Worm (Caenorhabditis elegans): ENCODE measurements around the gene rpap-3.

The rpap-3 gene

DNA sequence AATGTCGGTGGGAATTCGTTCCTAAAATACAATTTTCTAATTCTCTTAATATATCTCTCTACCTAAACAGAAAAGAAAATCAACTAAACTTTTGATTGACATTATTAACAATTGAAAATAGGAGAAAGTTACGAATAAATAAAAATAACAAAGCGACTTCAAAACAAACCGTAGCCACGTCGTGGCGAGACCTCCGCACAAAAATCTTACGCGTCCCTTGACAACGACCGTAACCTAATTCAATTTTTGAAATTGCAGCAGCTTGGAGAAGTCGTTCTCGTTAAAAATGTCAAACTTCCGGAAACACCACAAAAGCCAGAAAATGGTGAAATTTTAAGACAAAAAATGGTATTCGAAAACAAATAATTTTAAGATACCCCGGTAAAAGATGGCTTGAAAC, 14.4 kb downstream of the rpap-3 start:
- TF ChIP-seq fos-1 (tag; optimal IDR thresholded peaks at IDR 0.05) (no peak), lin-39 (tag; optimal IDR thresholded peaks at IDR 0.05) (no peak), sma-9 (GFP tag; optimal IDR thresholded peaks at IDR 0.05) (no peak), sma-9 (tag; optimal IDR thresholded peaks at IDR 0.05) (no peak), unc-39 (tag; optimal IDR thresholded peaks at IDR 0.05) (no peak), dmd-4 (tag; optimal IDR thresholded peaks at IDR 0.05) (no peak), ztf-11 (tag; optimal IDR thresholded peaks at IDR 0.05) (no peak), blmp-1 (tag; optimal IDR thresholded peaks at IDR 0.05; ENCODE audit: insufficient read depth) (no peak), lin-13 (GFP tag; optimal IDR thresholded peaks at IDR 0.05) (no peak), nhr-21 (tag; optimal IDR thresholded peaks at IDR 0.05) (no peak), Y55F3AM.14 (GFP tag; optimal IDR thresholded peaks at IDR 0.05) (no peak), unc-62 (GFP tag; optimal IDR thresholded peaks at IDR 0.05) (no peak), lin-11 (tag; optimal IDR thresholded peaks at IDR 0.05) (no peak), lsy-2 (tag; optimal IDR thresholded peaks at IDR 0.05) (no peak), nhr-10 (tag; optimal IDR thresholded peaks at IDR 0.05) (no peak), mdl-1 (tag; optimal IDR thresholded peaks at IDR 0.05) (no peak), ztf-4 (tag; optimal IDR thresholded peaks at IDR 0.05) (no peak), nhr-25 (tag; optimal IDR thresholded peaks at IDR 0.05) (no peak)

DNA sequence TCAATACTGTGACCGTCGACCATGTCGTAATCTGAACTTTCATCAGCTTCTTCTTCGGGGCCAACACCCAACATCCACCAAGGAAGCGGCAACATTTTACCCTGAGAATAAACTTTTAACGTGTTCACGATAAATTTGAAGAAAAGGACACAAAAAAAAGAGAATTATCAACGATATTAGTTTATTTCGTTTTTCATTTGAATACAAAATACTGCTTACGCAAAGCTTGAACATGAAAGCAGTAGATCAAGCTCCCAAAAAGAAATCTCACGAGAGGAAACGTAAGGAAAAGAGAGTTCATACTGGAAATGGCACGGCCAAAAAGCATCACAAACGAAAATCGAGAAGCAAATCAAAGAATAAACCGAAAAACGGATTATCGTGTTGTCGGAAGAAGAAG, 15.0 kb downstream of the rpap-3 start, which contains the start of the genes C46A5.6 and C46A5.1:
Gene C46A5.6 (minus strand): TSS at position 101 of the 400 bp plus-strand sequence.
Gene C46A5.1 (plus strand): TSS at position 184 of the 400 bp plus-strand sequence.
- no peak for TF ChIP-seq sma-3 (GFP tag; optimal IDR thresholded peaks at IDR 0.05)
- TF ChIP-seq dmd-4 (tag; optimal IDR thresholded peaks at IDR 0.05) = no peak
- no peak for TF ChIP-seq nhr-77 (tag; optimal IDR thresholded peaks at IDR 0.05)
- no peak for TF ChIP-seq C34F6.9 (tag; optimal IDR thresholded peaks at IDR 0.05)
- no peak for TF ChIP-seq Y55F3AM.14 (GFP tag; optimal IDR thresholded peaks at IDR 0.05)
- no peak for TF ChIP-seq aly-2 (tag; optimal IDR thresholded peaks at IDR 0.05)
- TF ChIP-seq alr-1 (tag; optimal IDR thresholded peaks at IDR 0.05) = no peak
- no peak for TF ChIP-seq snpc-4 (tag; optimal IDR thresholded peaks at IDR 0.05)

DNA sequence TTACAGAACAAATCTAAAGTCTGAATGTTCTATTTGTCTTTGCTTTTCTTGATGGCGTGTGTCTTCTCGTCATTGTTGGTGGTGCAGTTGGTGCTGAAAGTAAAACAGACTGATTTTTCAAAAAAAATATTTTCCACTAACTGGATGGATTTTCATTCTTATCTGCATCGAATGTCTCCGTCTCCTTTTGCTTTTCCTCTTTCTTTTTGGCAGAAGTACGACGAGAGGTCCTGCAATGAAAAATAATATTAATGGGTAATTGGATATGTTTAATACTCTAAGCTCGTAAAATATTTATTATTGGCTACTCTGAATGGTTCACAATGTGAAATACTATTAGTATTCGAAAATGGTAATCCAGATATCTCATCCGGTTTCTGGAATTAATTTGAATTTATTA, 18.6 kb downstream of the rpap-3 start, which contains the start of gene del-7:
Gene del-7 (plus strand): TSS at position 301 of the 400 bp plus-strand sequence.
- TF ChIP-seq ztf-11 (tag; optimal IDR thresholded peaks at IDR 0.05) (no peak), snpc-4 (tag; optimal IDR thresholded peaks at IDR 0.05) (no peak), nhr-11 (tag; optimal IDR thresholded peaks at IDR 0.05) (no peak), egl-27 (tag; optimal IDR thresholded peaks at IDR 0.05) (no peak), sma-9 (GFP tag; optimal IDR thresholded peaks at IDR 0.05) (no peak), sma-9 (tag; optimal IDR thresholded peaks at IDR 0.05) (no peak), zag-1 (tag; optimal IDR thresholded peaks at IDR 0.05) (no peak), nhr-6 (tag; optimal IDR thresholded peaks at IDR 0.05) (no peak), R02D3.7 (tag; optimal IDR thresholded peaks at IDR 0.05) (no peak), ama-1 (optimal IDR thresholded peaks at IDR 0.05) (no peak), Y55F3AM.14 (GFP tag; optimal IDR thresholded peaks at IDR 0.05) (no peak), sem-4 (tag; optimal IDR thresholded peaks at IDR 0.05) (no peak), ztf-1 (GFP tag; conservative IDR thresholded peaks at IDR 0.05) (no peak)

DNA sequence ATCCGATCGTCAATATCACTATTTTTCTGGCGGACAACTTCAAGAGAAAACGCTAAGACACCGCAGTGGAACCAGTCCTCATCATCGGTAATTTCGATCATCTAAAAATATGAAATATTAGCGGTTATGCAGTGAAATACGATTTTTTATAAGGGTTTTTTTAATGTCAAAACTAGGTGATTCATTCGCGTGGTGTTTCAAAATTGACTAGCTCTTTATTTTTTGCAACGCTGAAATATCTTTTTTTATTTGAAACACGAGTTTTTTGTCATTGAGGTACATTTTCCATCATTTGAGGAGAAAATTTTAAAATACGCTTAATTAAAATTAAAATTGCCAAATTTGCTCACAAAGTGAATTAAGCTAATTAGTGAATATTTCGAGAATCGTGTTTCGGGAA, 19.2 kb downstream of the rpap-3 start, which contains the start of gene dsb-3:
Gene dsb-3 (minus strand): TSS at position 101 of the 400 bp plus-strand sequence.
- no peak for TF ChIP-seq elt-1 (tag; optimal IDR thresholded peaks at IDR 0.05)
- no peak for TF ChIP-seq ceh-16 (tag; optimal IDR thresholded peaks at IDR 0.05)
- no peak for TF ChIP-seq fos-1 (tag; optimal IDR thresholded peaks at IDR 0.05)
- no peak for TF ChIP-seq sem-4 (tag; optimal IDR thresholded peaks at IDR 0.05)
- no peak for TF ChIP-seq ztf-4 (tag; optimal IDR thresholded peaks at IDR 0.05)

DNA sequence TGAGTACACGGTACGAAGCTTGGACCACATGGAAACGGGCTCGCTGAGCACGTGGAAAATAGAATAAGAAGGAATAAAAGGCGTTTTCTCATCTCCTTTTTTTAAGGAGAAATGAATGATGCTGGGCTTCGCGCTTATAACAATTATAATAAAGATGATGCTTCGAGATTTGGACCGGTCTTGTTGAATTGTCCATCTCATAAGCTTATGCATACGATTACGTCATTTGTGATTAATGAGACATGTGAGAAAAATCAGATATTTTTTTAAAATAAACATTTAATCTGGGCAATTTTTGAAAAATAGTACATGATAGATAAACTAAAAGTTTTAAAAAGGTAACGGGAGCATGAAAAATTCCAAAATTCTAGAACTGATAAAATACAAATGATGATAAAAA, 21.5 kb downstream of the rpap-3 start, which contains the start of gene C46A5.4:
Gene C46A5.4 (minus strand): TSS at position 101 of the 400 bp plus-strand sequence.
- no peak for TF ChIP-seq C34F6.9 (tag; optimal IDR thresholded peaks at IDR 0.05)
- no peak for TF ChIP-seq R02D3.7 (tag; optimal IDR thresholded peaks at IDR 0.05)
- no peak for TF ChIP-seq nhr-25 (tag; optimal IDR thresholded peaks at IDR 0.05)
- no peak for TF ChIP-seq aly-2 (tag; optimal IDR thresholded peaks at IDR 0.05)
- no peak for TF ChIP-seq ama-1 (optimal IDR thresholded peaks at IDR 0.05)
- no peak for TF ChIP-seq sma-3 (GFP tag; optimal IDR thresholded peaks at IDR 0.05)
- TF ChIP-seq snpc-4 (tag; optimal IDR thresholded peaks at IDR 0.05) = no peak
- no peak for TF ChIP-seq elt-1 (tag; optimal IDR thresholded peaks at IDR 0.05)
- TF ChIP-seq unc-55 (GFP tag; optimal IDR thresholded peaks at IDR 0.05) = no peak
- no peak for TF ChIP-seq sma-9 (GFP tag; optimal IDR thresholded peaks at IDR 0.05)
- TF ChIP-seq sma-9 (tag; optimal IDR thresholded peaks at IDR 0.05) = no peak
- TF ChIP-seq sem-4 (tag; optimal IDR thresholded peaks at IDR 0.05) = no peak
- no peak for TF ChIP-seq lsy-2 (tag; optimal IDR thresholded peaks at IDR 0.05)
- no peak for TF ChIP-seq skn-1 (tag; optimal IDR thresholded peaks at IDR 0.05)
- TF ChIP-seq nhr-77 (tag; optimal IDR thresholded peaks at IDR 0.05) = no peak
- no peak for TF ChIP-seq ztf-11 (tag; optimal IDR thresholded peaks at IDR 0.05)
- TF ChIP-seq blmp-1 (tag; optimal IDR thresholded peaks at IDR 0.05; ENCODE audit: insufficient read depth) = no peak
- TF ChIP-seq ZK546.5 (tag; optimal IDR thresholded peaks at IDR 0.05) = no peak
- no peak for TF ChIP-seq lin-39 (tag; optimal IDR thresholded peaks at IDR 0.05)
- TF ChIP-seq lin-11 (tag; optimal IDR thresholded peaks at IDR 0.05) = no peak
